Worm (Caenorhabditis elegans): Measurements from ENCODE around the gene srh-30.

DNA sequence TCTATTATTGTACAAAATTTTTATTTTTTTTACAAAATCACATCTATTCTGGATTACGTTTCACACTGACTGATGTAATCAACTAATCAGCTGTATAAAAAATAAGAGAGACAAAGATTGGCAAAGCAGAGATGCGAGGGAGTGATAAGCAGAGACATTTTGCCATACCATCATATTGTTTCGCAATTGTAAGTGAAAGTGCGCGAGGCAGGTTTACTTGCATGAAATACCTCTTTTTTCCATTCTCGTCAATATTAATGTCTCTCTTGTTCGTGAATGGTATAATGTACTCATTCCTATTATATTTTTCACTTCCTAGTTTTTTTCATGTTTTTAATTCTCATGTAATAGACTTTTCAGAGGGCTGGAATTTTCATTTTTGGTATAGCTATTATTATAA, 34.7 kb downstream of the srh-30 start:
- TF ChIP-seq scrt-1 (GFP tag; IDR thresholded peaks at IDR 0.05) (no peak), B0310.2 (tag; optimal IDR thresholded peaks at IDR 0.05) (no peak), flt-1 (GFP tag; IDR thresholded peaks at IDR 0.05) (no peak), ceh-13 (GFP tag; optimal IDR thresholded peaks at IDR 0.05) (no peak), hmg-4 (GFP tag; optimal IDR thresholded peaks at IDR 0.05) (no peak), ama-1 (optimal IDR thresholded peaks at IDR 0.05) (no peak), sea-1 (GFP tag; conservative IDR thresholded peaks at IDR 0.05) (no peak), tra-4 (tag; optimal IDR thresholded peaks at IDR 0.05) (no peak), ets-7 (tag; optimal IDR thresholded peaks at IDR 0.05) (no peak), hnd-1 (tag; optimal IDR thresholded peaks at IDR 0.05) (no peak)
